Worm (Caenorhabditis elegans) whole organism, early embryonic: ENCODE measurements around the gene F13H8.12.
A peak's percentile ranks its signal among the peaks of the same experiment; 100 is the strongest.

Experiments
- B0310.2 ChIP-seq: sonication (generic microtip); optimal IDR thresholded peaks from 2 replicates; lab custom pipeline; 2016; ENCODE audit warnings: mild to moderate bottlenecking, missing genetic modification characterization, missing compliant biosample characterization
- F13C5.2 ChIP-seq: sonication (generic microtip); optimal IDR thresholded peaks from 2 replicates; lab custom pipeline; 2017; ENCODE audit warnings: mild to moderate bottlenecking, missing genetic modification characterization, inconsistent platforms, missing compliant biosample characterization
- aly-1 ChIP-seq: sonication (generic microtip); optimal IDR thresholded peaks from 2 replicates; lab custom pipeline; 2016; ENCODE audit warnings: missing genetic modification characterization, missing compliant biosample characterization
- ama-1 ChIP-seq: fragments of 150-350 bp; optimal IDR thresholded peaks from 2 replicates; lab custom pipeline; 2014
- ceh-13 ChIP-seq: fragments of 200-800 bp; sonication (Bioruptor generic); optimal IDR thresholded peaks from 2 replicates; lab custom pipeline; 2018; ENCODE audit warnings: mild to moderate bottlenecking, missing genetic modification characterization, missing compliant biosample characterization
- ceh-36 ChIP-seq: sonication (generic microtip); optimal IDR thresholded peaks from 2 replicates; lab custom pipeline; 2016; ENCODE audit warnings: missing genetic modification characterization, inconsistent platforms, missing compliant biosample characterization
- ets-7 ChIP-seq: sonication (generic microtip); optimal IDR thresholded peaks from 2 replicates; lab custom pipeline; 2016; ENCODE audit warnings: missing genotype, missing genetic modification characterization, missing compliant biosample characterization
- flt-1 ChIP-seq: fragments of 200-800 bp; sonication (Bioruptor generic); IDR thresholded peaks from 2 replicates; pipeline ENCODE4 v1.3.6; 2022; ENCODE audit warnings: missing genetic modification characterization, missing compliant biosample characterization
- hmbx-1 ChIP-seq: sonication (generic microtip); optimal IDR thresholded peaks from 2 replicates; lab custom pipeline; 2016; ENCODE audit warnings: mild to moderate bottlenecking, missing genetic modification characterization, missing compliant biosample characterization
- hmg-4 ChIP-seq: fragments of 200-800 bp; sonication (Bioruptor generic); optimal IDR thresholded peaks from 2 replicates; lab custom pipeline; 2018; ENCODE audit warnings: mild to moderate bottlenecking, missing genetic modification characterization, missing compliant biosample characterization
- hnd-1 ChIP-seq: sonication (generic microtip); optimal IDR thresholded peaks from 2 replicates; lab custom pipeline; 2016; ENCODE audit warnings: missing genetic modification characterization, missing compliant biosample characterization
- pes-1 ChIP-seq: fragments of 200-800 bp; sonication (Bioruptor generic); IDR thresholded peaks from 2 replicates; pipeline ENCODE4 v1.3.6; 2022; ENCODE audit warnings: missing genetic modification reagents, missing genetic modification characterization, missing compliant biosample characterization
- scrt-1 ChIP-seq: fragments of 200-800 bp; sonication (Bioruptor generic); IDR thresholded peaks from 2 replicates; pipeline ENCODE4 v1.3.6; 2022; ENCODE audit warnings: missing genetic modification characterization, missing compliant biosample characterization
- sea-1 ChIP-seq: fragments of 200-800 bp; sonication (Bioruptor generic); conservative IDR thresholded peaks from 2 replicates; pipeline ENCODE4 v1.3.6; 2022; ENCODE audit warnings: missing genetic modification characterization, missing compliant biosample characterization
- tbx-11 ChIP-seq: fragments of 200-800 bp; sonication (Bioruptor generic); IDR thresholded peaks from 2 replicates; pipeline ENCODE4 v1.3.6; 2022; ENCODE audit warnings: missing genetic modification characterization, missing compliant biosample characterization
- tbx-37 ChIP-seq: fragments of 200-800 bp; sonication (Bioruptor generic); conservative IDR thresholded peaks from 2 replicates; pipeline ENCODE4 v1.3.6; 2022; ENCODE audit warnings: missing genetic modification reagents, missing genetic modification characterization, missing compliant biosample characterization
- tra-4 ChIP-seq: sonication (generic microtip); optimal IDR thresholded peaks from 2 replicates; lab custom pipeline; 2017; ENCODE audit warnings: missing genetic modification characterization, missing compliant biosample characterization

The F13H8.12 gene

ce11 chrII:6248503-6248902 lies 13.8 kb upstream of the F13H8.12 start:
- TF ChIP-seq scrt-1, result peak; percentile 89
- peak; percentile 95 for TF ChIP-seq hmg-4 (GFP tag; lab: Kevin White, UChicago)
- peak; percentile 95 for TF ChIP-seq ceh-36 (tag; lab: Kevin White, UChicago)
- peak; percentile 91 for TF ChIP-seq pes-1
- TF ChIP-seq F13C5.2 (tag; lab: Kevin White, UChicago), result peak; percentile 56
- peak; percentile 82 for TF ChIP-seq flt-1 (GFP tag; lab: Robert Waterston, UW)
- peak; percentile 78 for TF ChIP-seq tbx-37 (GFP tag; lab: Robert Waterston, UW)
- peak; percentile 95 for TF ChIP-seq aly-1 (tag; lab: Kevin White, UChicago)
- TF ChIP-seq ceh-13 (GFP tag; lab: Kevin White, UChicago), result peak; percentile 82
- TF ChIP-seq tra-4 (tag; lab: Kevin White, UChicago), result peak; percentile 60
- peak; percentile 90 for TF ChIP-seq sea-1 (GFP tag; lab: Robert Waterston, UW)
- peak; percentile 91 for TF ChIP-seq tbx-11 (GFP tag; lab: Robert Waterston, UW)
- peak; percentile 81 for TF ChIP-seq ets-7 (tag; lab: Kevin White, UChicago)
- peak; percentile 72 for TF ChIP-seq hnd-1
- peak; percentile 50 for TF ChIP-seq hmbx-1
- no peak for TF ChIP-seq ama-1 (lab: Kevin White, UChicago)
- peak; percentile 79 for TF ChIP-seq B0310.2 (tag; lab: Kevin White, UChicago)

- TF ChIP-seq hmbx-1, result no peak
- peak; percentile 7 for TF ChIP-seq aly-1 (tag; lab: Kevin White, UChicago)
- peak; percentile 39 for TF ChIP-seq F13C5.2 (tag; lab: Kevin White, UChicago)
- TF ChIP-seq ceh-36 (tag; lab: Kevin White, UChicago), result no peak
Measured at ce11 chrII:6250782-6251461, 11.4 kb upstream of the F13H8.12 start, which contains the start of gene phb-2. TSS of gene phb-2 (plus strand) at chrII:6251411.

- TF ChIP-seq sea-1 (GFP tag; lab: Robert Waterston, UW) (no peak), B0310.2 (tag; lab: Kevin White, UChicago) (no peak), tbx-11 (GFP tag; lab: Robert Waterston, UW) (no peak), scrt-1 (no peak), aly-1 (tag; lab: Kevin White, UChicago) (no peak), hmg-4 (GFP tag; lab: Kevin White, UChicago) (no peak), pes-1 (no peak), flt-1 (GFP tag; lab: Robert Waterston, UW) (no peak), tra-4 (tag; lab: Kevin White, UChicago) (no peak), ets-7 (tag; lab: Kevin White, UChicago) (no peak), ceh-13 (GFP tag; lab: Kevin White, UChicago) (no peak)
Measured at ce11 chrII:6252707-6253106, 9.6 kb upstream of the F13H8.12 start.

- TF ChIP-seq sea-1 (GFP tag; lab: Robert Waterston, UW), result no peak
- TF ChIP-seq F13C5.2 (tag; lab: Kevin White, UChicago), result no peak
- no peak for TF ChIP-seq pes-1
- no peak for TF ChIP-seq flt-1 (GFP tag; lab: Robert Waterston, UW)
- no peak for TF ChIP-seq tbx-37 (GFP tag; lab: Robert Waterston, UW)
- no peak for TF ChIP-seq B0310.2 (tag; lab: Kevin White, UChicago)
- TF ChIP-seq ceh-36 (tag; lab: Kevin White, UChicago), result no peak
- TF ChIP-seq aly-1 (tag; lab: Kevin White, UChicago), result no peak
- TF ChIP-seq ets-7 (tag; lab: Kevin White, UChicago), result no peak
- no peak for TF ChIP-seq scrt-1
- no peak for TF ChIP-seq ceh-13 (GFP tag; lab: Kevin White, UChicago)
- no peak for TF ChIP-seq tbx-11 (GFP tag; lab: Robert Waterston, UW)
- no peak for TF ChIP-seq hmbx-1
- no peak for TF ChIP-seq hnd-1
- TF ChIP-seq ama-1 (lab: Kevin White, UChicago), result no peak
Measured at ce11 chrII:6256024-6256423, 6.3 kb upstream of the F13H8.12 start, which contains the start of gene F13H8.5. TSS of gene F13H8.5 (minus strand) at chrII:6256124.

- TF ChIP-seq ceh-36 (tag; lab: Kevin White, UChicago) (no peak), ets-7 (tag; lab: Kevin White, UChicago) (no peak), tra-4 (tag; lab: Kevin White, UChicago) (no peak)
Measured at ce11 chrII:6257220-6257877, 5.0 kb upstream of the F13H8.12 start.

ce11 chrII:6259867-6260266 lies 2.5 kb upstream of the F13H8.12 start, which contains the start of gene F13H8.11:
TSS of gene F13H8.11 (minus strand) at chrII:6260021.
- no peak for TF ChIP-seq hmbx-1
- TF ChIP-seq B0310.2 (tag; lab: Kevin White, UChicago), result no peak
- no peak for TF ChIP-seq aly-1 (tag; lab: Kevin White, UChicago)
- TF ChIP-seq F13C5.2 (tag; lab: Kevin White, UChicago), result no peak
- TF ChIP-seq flt-1 (GFP tag; lab: Robert Waterston, UW), result no peak
- no peak for TF ChIP-seq scrt-1
- TF ChIP-seq pes-1, result no peak

ce11 chrII:6260684-6261083 lies 1.6 kb upstream of the F13H8.12 start, which contains the start of gene nmgp-1:
TSS of gene nmgp-1 (plus strand) at chrII:6260857.
- TF ChIP-seq tra-4 (tag; lab: Kevin White, UChicago) (no peak), hmbx-1 (no peak), scrt-1 (no peak), ceh-13 (GFP tag; lab: Kevin White, UChicago) (no peak), flt-1 (GFP tag; lab: Robert Waterston, UW) (no peak), F13C5.2 (tag; lab: Kevin White, UChicago) (no peak), aly-1 (tag; lab: Kevin White, UChicago) (no peak), ama-1 (lab: Kevin White, UChicago) (no peak), ets-7 (tag; lab: Kevin White, UChicago) (no peak), B0310.2 (tag; lab: Kevin White, UChicago) (no peak), pes-1 (no peak), sea-1 (GFP tag; lab: Robert Waterston, UW) (no peak), ceh-36 (tag; lab: Kevin White, UChicago) (no peak)
